Worm (Caenorhabditis elegans) whole organism, midembryonic: ENCODE data around the gene nhr-123.

Experiments used
- T22C8.4 ChIP-seq: fragments of 200-800 bp; sonication (Bioruptor generic); IDR thresholded peaks from 2 replicates; pipeline ENCODE4 v1.3.6; 2022; ENCODE audit warnings: missing genetic modification characterization, missing compliant biosample characterization
- cog-1 ChIP-seq: sonication (generic microtip); optimal IDR thresholded peaks from 2 replicates; lab custom pipeline; 2016; ENCODE audit warnings: missing genetic modification characterization, missing compliant biosample characterization
- flt-1 ChIP-seq: fragments of 200-800 bp; sonication (Bioruptor generic); IDR thresholded peaks from 2 replicates; pipeline ENCODE4 v1.3.6; 2022; ENCODE audit warnings: missing genetic modification characterization, missing compliant biosample characterization
- klf-2 ChIP-seq: fragments of 200-800 bp; sonication (Bioruptor generic); conservative IDR thresholded peaks from 2 replicates; pipeline ENCODE4 v1.3.6; 2022; ENCODE audit warnings: missing genetic modification reagents, missing genetic modification characterization, missing compliant biosample characterization
- med-1 ChIP-seq: sonication (generic microtip); optimal IDR thresholded peaks from 2 replicates; lab custom pipeline; 2017; ENCODE audit warnings: missing genetic modification characterization, mild to moderate bottlenecking, missing compliant biosample characterization, antibody characterized with exemption, missing genetic modification reagents; ENCODE audit not compliant: insufficient read depth
- ref-1 ChIP-seq: fragments of 200-800 bp; sonication (Bioruptor generic); conservative IDR thresholded peaks from 2 replicates; pipeline ENCODE4 v1.3.6; 2022; ENCODE audit warnings: missing genetic modification reagents, missing genetic modification characterization, missing compliant biosample characterization
- tab-1 ChIP-seq: fragments of 200-800 bp; sonication (Bioruptor generic); IDR thresholded peaks from 2 replicates; pipeline ENCODE4 v1.3.6; 2022; ENCODE audit warnings: missing genetic modification characterization, missing compliant biosample characterization
- ztf-23 ChIP-seq: fragments of 200-800 bp; sonication (Bioruptor generic); IDR thresholded peaks from 2 replicates; pipeline ENCODE4 v1.3.6; 2022; ENCODE audit warnings: missing genetic modification reagents, missing genetic modification characterization, missing compliant biosample characterization
- ztf-29 ChIP-seq: fragments of 200-800 bp; sonication (Bioruptor generic); IDR thresholded peaks from 2 replicates; pipeline ENCODE4 v1.3.6; 2022; ENCODE audit warnings: missing genetic modification reagents, missing genetic modification characterization, missing compliant biosample characterization

The nhr-123 gene

DNA sequence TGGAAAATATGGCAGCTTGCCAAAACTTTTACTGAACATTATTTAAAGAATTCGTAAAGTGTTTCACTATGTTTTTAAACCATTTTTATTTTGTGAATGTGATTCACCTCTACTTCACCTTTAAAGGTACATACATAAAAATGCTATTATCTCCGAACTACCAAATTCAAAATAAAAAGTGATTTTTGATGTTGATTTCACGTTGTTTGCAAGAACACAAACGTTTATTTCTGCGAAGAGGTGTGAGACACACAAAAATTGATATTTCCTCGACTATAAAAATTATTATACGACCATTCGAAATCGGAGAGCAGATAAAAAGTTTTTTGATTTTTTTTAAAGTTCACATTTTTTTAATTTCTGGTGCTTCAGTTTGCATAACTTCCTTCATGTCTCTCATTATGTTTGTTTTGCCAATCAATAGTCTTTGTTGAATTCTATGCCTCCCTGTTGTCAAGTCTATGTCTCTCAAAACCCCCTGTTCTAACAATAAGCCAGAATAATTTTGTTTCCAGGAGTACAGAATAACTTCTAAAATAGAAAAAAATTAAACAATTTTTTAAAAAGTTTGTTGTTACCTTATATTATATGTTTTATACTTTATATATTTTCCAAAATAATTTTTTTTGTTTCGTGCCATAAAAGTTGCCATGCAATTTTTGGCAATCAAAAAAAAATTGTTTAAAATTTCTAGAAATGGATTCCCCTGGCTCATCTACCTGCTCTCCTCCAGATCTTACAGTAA, at the start of gene nhr-123:
nhr-123 (plus strand) TSS at position 695 of the 745 bp plus-strand sequence.
- TF ChIP-seq tab-1 (GFP tag; lab: Robert Waterston, UW) (no peak), T22C8.4 (no peak), med-1 (GFP tag; lab: Kevin White, UChicago) (no peak), klf-2 (GFP tag; lab: Robert Waterston, UW) (no peak), ztf-29 (GFP tag; lab: Robert Waterston, UW) (no peak), cog-1 (tag; lab: Kevin White, UChicago) (no peak), ref-1 (GFP tag; lab: Robert Waterston, UW) (no peak), flt-1 (no peak), ztf-23 (GFP tag; lab: Robert Waterston, UW) (no peak)

DNA sequence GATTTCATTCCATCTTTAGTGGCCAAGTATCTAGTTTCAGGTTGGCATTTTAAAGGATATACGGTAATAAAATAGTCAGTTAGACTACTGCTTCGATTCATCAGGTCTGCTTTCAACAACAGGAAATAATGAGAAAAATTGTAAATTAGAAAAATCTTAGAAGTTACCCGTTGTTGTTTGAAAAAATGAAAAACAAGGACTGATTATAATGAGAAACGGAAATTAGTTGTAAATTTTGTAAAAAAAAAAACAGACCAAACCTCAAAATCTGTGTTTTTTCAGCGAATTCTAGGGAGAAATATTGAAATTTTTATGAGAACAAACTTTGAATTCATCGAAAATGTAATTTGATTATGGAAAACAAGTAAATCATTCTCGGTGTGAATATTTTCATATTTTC, 48.2 kb upstream of the nhr-123 start, which contains the start of gene srh-62:
srh-62 (minus strand) TSS at position 101 of the 400 bp plus-strand sequence.
- no peak for TF ChIP-seq flt-1
- TF ChIP-seq T22C8.4, result no peak
- TF ChIP-seq ztf-29 (GFP tag; lab: Robert Waterston, UW), result no peak
- no peak for TF ChIP-seq ztf-23 (GFP tag; lab: Robert Waterston, UW)
- no peak for TF ChIP-seq tab-1 (GFP tag; lab: Robert Waterston, UW)
- TF ChIP-seq cog-1 (tag; lab: Kevin White, UChicago), result no peak
- no peak for TF ChIP-seq med-1 (GFP tag; lab: Kevin White, UChicago)
- TF ChIP-seq klf-2 (GFP tag; lab: Robert Waterston, UW), result no peak
- TF ChIP-seq ref-1 (GFP tag; lab: Robert Waterston, UW), result no peak

DNA sequence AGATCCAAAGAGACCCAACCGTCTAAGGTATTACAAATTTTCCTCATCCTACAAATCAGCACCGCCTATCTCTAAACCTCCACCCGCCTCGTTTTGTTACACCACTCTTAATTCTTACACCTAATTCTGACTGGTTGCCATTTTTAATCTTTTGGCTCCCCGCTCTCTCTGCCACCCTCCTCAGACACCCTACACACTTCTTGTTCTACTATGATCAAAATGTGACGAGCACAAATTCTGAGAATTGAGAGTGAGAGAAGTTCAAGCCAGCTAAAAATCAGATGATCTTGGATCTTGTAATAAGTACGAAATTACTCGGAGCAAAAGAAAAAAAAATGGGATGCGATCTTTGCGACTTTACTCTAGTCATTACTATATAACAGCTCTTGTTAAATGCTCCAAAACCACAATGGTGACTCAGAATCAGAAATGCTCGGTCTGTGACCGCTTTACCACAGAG, 47.0 kb upstream of the nhr-123 start, which contains the start of gene nhr-252:
nhr-252 (plus strand) TSS at position 410 of the 460 bp plus-strand sequence.
- TF ChIP-seq med-1 (GFP tag; lab: Kevin White, UChicago), result no peak
- no peak for TF ChIP-seq cog-1 (tag; lab: Kevin White, UChicago)
- TF ChIP-seq klf-2 (GFP tag; lab: Robert Waterston, UW), result no peak
- no peak for TF ChIP-seq T22C8.4
- TF ChIP-seq ztf-29 (GFP tag; lab: Robert Waterston, UW), result no peak
- no peak for TF ChIP-seq flt-1
- no peak for TF ChIP-seq ztf-23 (GFP tag; lab: Robert Waterston, UW)
- TF ChIP-seq ref-1 (GFP tag; lab: Robert Waterston, UW), result no peak
- TF ChIP-seq tab-1 (GFP tag; lab: Robert Waterston, UW), result no peak

DNA sequence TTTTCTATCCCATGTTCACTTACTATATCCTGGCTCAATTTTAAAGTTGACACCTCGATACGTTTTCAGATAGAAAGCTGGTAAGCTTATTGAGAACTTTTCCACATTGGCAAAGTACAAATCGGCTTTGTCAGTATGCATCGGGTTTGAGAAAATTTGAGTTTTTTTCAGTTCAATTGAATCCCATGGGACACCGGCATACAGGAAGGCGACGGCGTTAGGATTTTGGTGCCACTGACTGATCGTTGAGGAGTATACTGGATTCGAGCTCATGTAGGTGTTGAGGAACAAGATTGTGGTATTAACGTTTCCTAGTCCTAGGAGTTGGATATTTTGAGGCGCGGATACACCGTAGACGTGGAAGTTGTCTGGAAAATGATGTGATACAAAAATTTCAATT, 38.4 kb upstream of the nhr-123 start:
- no peak for TF ChIP-seq T22C8.4
- TF ChIP-seq med-1 (GFP tag; lab: Kevin White, UChicago), result no peak
- TF ChIP-seq flt-1, result no peak
- no peak for TF ChIP-seq tab-1 (GFP tag; lab: Robert Waterston, UW)
- no peak for TF ChIP-seq klf-2 (GFP tag; lab: Robert Waterston, UW)
- no peak for TF ChIP-seq ztf-23 (GFP tag; lab: Robert Waterston, UW)

DNA sequence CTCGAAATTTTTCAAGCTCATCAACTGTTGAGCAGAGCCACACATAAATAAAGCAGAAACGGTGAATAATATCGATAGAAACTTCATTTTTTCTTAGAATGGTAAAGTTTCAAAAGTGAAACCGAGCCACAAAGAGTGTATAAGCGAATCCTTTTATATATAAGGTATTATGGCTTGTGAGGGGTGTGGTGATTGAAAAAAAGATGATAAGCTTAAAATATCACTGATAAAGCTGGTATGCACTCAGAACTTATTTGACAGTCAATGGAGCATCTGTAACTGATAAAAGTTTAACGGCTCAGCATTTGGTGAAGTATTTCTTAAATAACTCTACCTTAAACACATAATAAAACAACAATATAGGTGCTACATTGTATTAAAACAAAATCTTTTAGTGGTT, 36.6 kb upstream of the nhr-123 start, which contains the start of gene dod-19:
dod-19 (minus strand) TSS at position 130 of the 400 bp plus-strand sequence.
- TF ChIP-seq cog-1 (tag; lab: Kevin White, UChicago), result no peak
- TF ChIP-seq tab-1 (GFP tag; lab: Robert Waterston, UW), result no peak
- TF ChIP-seq klf-2 (GFP tag; lab: Robert Waterston, UW), result no peak
- no peak for TF ChIP-seq ref-1 (GFP tag; lab: Robert Waterston, UW)
- TF ChIP-seq ztf-29 (GFP tag; lab: Robert Waterston, UW), result no peak
- no peak for TF ChIP-seq med-1 (GFP tag; lab: Kevin White, UChicago)
- no peak for TF ChIP-seq flt-1
- TF ChIP-seq ztf-23 (GFP tag; lab: Robert Waterston, UW), result no peak
- TF ChIP-seq T22C8.4, result no peak

DNA sequence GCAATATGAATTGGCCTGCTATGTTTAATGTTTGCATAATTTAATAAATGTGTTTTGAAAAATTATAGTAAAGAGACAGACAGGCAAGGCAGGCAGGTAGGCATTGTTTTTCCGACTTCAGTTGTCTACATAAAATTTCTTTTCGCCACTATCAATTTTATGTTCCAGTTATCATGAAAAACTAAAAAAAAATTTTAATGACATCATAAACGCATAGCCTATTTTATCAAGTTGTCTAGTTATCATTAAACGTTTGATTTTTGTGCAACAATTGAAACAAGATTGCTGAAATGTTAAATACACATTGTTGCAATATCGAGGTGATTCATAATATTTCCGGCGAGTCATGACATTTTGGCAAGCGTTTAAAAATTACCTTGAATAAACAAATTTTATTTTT, 36.2 kb upstream of the nhr-123 start:
- no peak for TF ChIP-seq tab-1 (GFP tag; lab: Robert Waterston, UW)
- no peak for TF ChIP-seq T22C8.4
- no peak for TF ChIP-seq ztf-23 (GFP tag; lab: Robert Waterston, UW)
- TF ChIP-seq flt-1, result no peak
- no peak for TF ChIP-seq klf-2 (GFP tag; lab: Robert Waterston, UW)
- TF ChIP-seq ref-1 (GFP tag; lab: Robert Waterston, UW), result no peak
- no peak for TF ChIP-seq cog-1 (tag; lab: Kevin White, UChicago)
- no peak for TF ChIP-seq ztf-29 (GFP tag; lab: Robert Waterston, UW)
- no peak for TF ChIP-seq med-1 (GFP tag; lab: Kevin White, UChicago)

DNA sequence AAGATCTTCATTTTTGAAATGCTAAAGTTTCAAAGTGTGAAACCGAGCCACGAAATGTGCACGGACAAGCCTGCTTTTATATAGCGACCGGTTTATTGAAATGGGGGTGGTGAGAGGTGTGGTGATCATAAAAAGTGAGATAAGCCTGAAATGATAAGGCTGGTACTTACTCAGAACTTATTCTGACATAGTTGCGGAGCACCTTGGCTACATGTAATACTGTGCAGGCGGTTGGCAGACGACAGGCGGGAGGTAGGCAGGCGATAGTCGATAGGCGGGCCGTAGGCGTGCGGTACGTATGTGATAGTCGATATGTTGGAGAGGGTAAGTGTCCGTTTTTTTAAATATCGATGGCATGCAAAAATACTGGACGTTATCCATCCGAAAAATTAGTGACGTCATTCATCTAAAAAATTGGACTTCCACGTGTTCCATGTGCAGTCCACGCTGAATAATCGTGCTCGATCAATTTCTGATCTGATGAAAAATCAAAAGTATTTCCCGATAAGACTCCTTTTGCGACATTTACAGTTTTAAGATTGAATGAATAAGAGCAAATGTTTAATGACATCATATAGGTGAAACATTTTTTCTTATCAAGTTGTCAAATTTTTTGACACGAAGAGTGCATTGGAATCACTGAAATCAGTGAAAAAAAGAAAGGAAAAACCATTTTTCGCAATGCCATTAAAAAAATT, 33.4 kb upstream of the nhr-123 start, which contains the start of gene irg-8:
irg-8 (minus strand) TSS at position 51 of the 698 bp plus-strand sequence.
- TF ChIP-seq tab-1 (GFP tag; lab: Robert Waterston, UW) (no peak), klf-2 (GFP tag; lab: Robert Waterston, UW) (no peak), ztf-29 (GFP tag; lab: Robert Waterston, UW) (no peak), T22C8.4 (no peak), ztf-23 (GFP tag; lab: Robert Waterston, UW) (no peak), med-1 (GFP tag; lab: Kevin White, UChicago) (no peak), flt-1 (no peak), ref-1 (GFP tag; lab: Robert Waterston, UW) (no peak), cog-1 (tag; lab: Kevin White, UChicago) (no peak)

DNA sequence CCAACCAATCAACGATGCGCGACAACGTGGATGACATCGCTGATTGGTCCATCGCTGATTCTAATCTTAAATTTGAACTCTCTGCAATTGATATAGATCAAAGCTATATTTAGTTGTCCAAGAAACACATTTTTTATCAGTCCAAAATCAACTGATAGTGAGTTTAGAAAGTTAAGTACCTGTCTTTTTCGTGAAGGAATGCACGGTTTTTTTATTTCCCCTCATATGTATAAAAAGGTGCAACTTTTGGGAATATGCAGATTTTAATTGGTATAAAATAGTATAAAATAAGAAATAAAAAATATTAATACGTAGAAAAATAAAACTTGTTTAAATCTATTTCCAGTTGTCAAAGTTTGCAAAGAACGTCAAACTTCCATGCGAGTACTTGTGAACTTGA, 32.8 kb upstream of the nhr-123 start, which contains the start of gene Y39D8A.1:
Y39D8A.1 (plus strand) TSS at position 301 of the 400 bp plus-strand sequence.
- no peak for TF ChIP-seq tab-1 (GFP tag; lab: Robert Waterston, UW)
- no peak for TF ChIP-seq ztf-29 (GFP tag; lab: Robert Waterston, UW)
- TF ChIP-seq ztf-23 (GFP tag; lab: Robert Waterston, UW), result no peak
- TF ChIP-seq med-1 (GFP tag; lab: Kevin White, UChicago), result no peak
- no peak for TF ChIP-seq ref-1 (GFP tag; lab: Robert Waterston, UW)
- no peak for TF ChIP-seq klf-2 (GFP tag; lab: Robert Waterston, UW)
- no peak for TF ChIP-seq T22C8.4
- TF ChIP-seq flt-1, result no peak
- no peak for TF ChIP-seq cog-1 (tag; lab: Kevin White, UChicago)
